Fruit fly (Drosophila melanogaster): Measurements from ENCODE around the gene CG14452.
A peak's percentile ranks its signal among the peaks of the same experiment; 100 is the strongest.
"Not testable (repeated sequence)": the region's sequence is repeated elsewhere in the genome, so short reads cannot be mapped to it uniquely, and the experiment has no call there.

The CG14452 gene

dm6 chr3L:22717137-22717767 is 21.5 kb downstream of the CG14452 start, which contains the start of the genes ArfGAP3 and CG32452:
ArfGAP3 (minus strand) TSS chr3L:22717577.
CG32452 (plus strand) TSS chr3L:22717728.
- TF ChIP-seq toe (GFP tag; optimal IDR thresholded peaks at IDR 0.05) (peak; percentile 85), CG7101 (tag; optimal IDR thresholded peaks at IDR 0.05) (peak; percentile 62), CG11617 (GFP tag; optimal IDR thresholded peaks at IDR 0.05) (peak; percentile 69), cic (GFP tag; optimal IDR thresholded peaks at IDR 0.05) (peak; percentile 23), Crg-1 (GFP tag; optimal IDR thresholded peaks at IDR 0.05) (peak; percentile 57), CG33017 (tag; optimal IDR thresholded peaks at IDR 0.05) (peak; percentile 15), bab1 (GFP tag; optimal IDR thresholded peaks at IDR 0.05) (peak; percentile 78), Hr96 (GFP tag; optimal IDR thresholded peaks at IDR 0.05) (peak; percentile 46), CG5204 (GFP tag; optimal IDR thresholded peaks at IDR 0.05) (peak; percentile 79), tj (GFP tag; optimal IDR thresholded peaks at IDR 0.05) (peak; percentile 25), CG1620 (GFP tag; optimal IDR thresholded peaks at IDR 0.05) (peak; percentile 83), pad (GFP tag; optimal IDR thresholded peaks at IDR 0.05) (peak; percentile 48), cnc (optimal IDR thresholded peaks at IDR 0.05) (no peak), Clk (GFP tag; optimal IDR thresholded peaks at IDR 0.05) (peak; percentile 12), CG12768 (GFP tag; optimal IDR thresholded peaks at IDR 0.05) (peak; percentile 59), Mnt (GFP tag; optimal IDR thresholded peaks at IDR 0.05) (peak; percentile 49), kay (GFP tag; ENCODE audit: borderline replicate concordance) (no peak), CG7045 (GFP tag; optimal IDR thresholded peaks at IDR 0.05) (peak; percentile 68), ovo (GFP tag; optimal IDR thresholded peaks at IDR 0.05) (peak; percentile 48), CG14711 (tag; optimal IDR thresholded peaks at IDR 0.05) (peak; percentile 66)

- TF ChIP-seq CG1620, CG7045, Crg-1 (GFP tag; optimal IDR thresholded peaks at IDR 0.05): not testable (repeated sequence)
These were observed 25.0 kb downstream of the CG14452 start, which contains the start of gene mael for dm6 chr3L:22720694-22721270. mael (plus strand) TSS chr3L:22721203.

- TF ChIP-seq Clk (GFP tag; optimal IDR thresholded peaks at IDR 0.05) = no peak
- no peak for TF ChIP-seq CG1620 (GFP tag; optimal IDR thresholded peaks at IDR 0.05)
- TF ChIP-seq tj (GFP tag; optimal IDR thresholded peaks at IDR 0.05) = no peak
- no peak for TF ChIP-seq ovo (GFP tag; optimal IDR thresholded peaks at IDR 0.05)
- no peak for TF ChIP-seq CG7101 (tag; optimal IDR thresholded peaks at IDR 0.05)
- TF ChIP-seq toe (GFP tag; optimal IDR thresholded peaks at IDR 0.05) = no peak
- TF ChIP-seq CG7045 (GFP tag; optimal IDR thresholded peaks at IDR 0.05) = no peak
- TF ChIP-seq CG12768 (GFP tag; optimal IDR thresholded peaks at IDR 0.05) = no peak
- no peak for TF ChIP-seq Mnt (GFP tag; optimal IDR thresholded peaks at IDR 0.05)
- TF ChIP-seq CG33017 (tag; optimal IDR thresholded peaks at IDR 0.05) = no peak
- TF ChIP-seq Crg-1 (GFP tag; optimal IDR thresholded peaks at IDR 0.05) = no peak
These were observed 26.2 kb downstream of the CG14452 start, which contains the start of gene CG14451 for dm6 chr3L:22721991-22722390. CG14451 (minus strand) TSS chr3L:22722091.

dm6 chr3L:22724046-22724771 is 28.5 kb downstream of the CG14452 start:
- TF ChIP-seq Clk (GFP tag; optimal IDR thresholded peaks at IDR 0.05) = no peak
- TF ChIP-seq CG7101 (tag; optimal IDR thresholded peaks at IDR 0.05) = no peak
- TF ChIP-seq pad (GFP tag; optimal IDR thresholded peaks at IDR 0.05) = no peak
- peak; percentile 78 for TF ChIP-seq tj (GFP tag; optimal IDR thresholded peaks at IDR 0.05)

dm6 chr3L:22727739-22728335 is 32.1 kb downstream of the CG14452 start, which contains the start of the genes CG14450 and CG11367:
CG14450 (minus strand) TSS chr3L:22727789.
CG11367 (plus strand) TSS chr3L:22728111.
- TF ChIP-seq kay (GFP tag; ENCODE audit: borderline replicate concordance) = no peak
- TF ChIP-seq CG33017 (tag; optimal IDR thresholded peaks at IDR 0.05) = peak; percentile 19
- TF ChIP-seq Clk (GFP tag; optimal IDR thresholded peaks at IDR 0.05) = no peak
- TF ChIP-seq CG7045 (GFP tag; optimal IDR thresholded peaks at IDR 0.05) = no peak
- TF ChIP-seq cic (GFP tag; optimal IDR thresholded peaks at IDR 0.05) = peak; percentile 40
- no peak for TF ChIP-seq tj (GFP tag; optimal IDR thresholded peaks at IDR 0.05)
- TF ChIP-seq CG5204 (GFP tag; optimal IDR thresholded peaks at IDR 0.05) = peak; percentile 15
- TF ChIP-seq ovo (GFP tag; optimal IDR thresholded peaks at IDR 0.05) = peak; percentile 16
- no peak for TF ChIP-seq Mnt (GFP tag; optimal IDR thresholded peaks at IDR 0.05)
- TF ChIP-seq CG7101 (tag; optimal IDR thresholded peaks at IDR 0.05) = no peak
- TF ChIP-seq Hr96 (GFP tag; optimal IDR thresholded peaks at IDR 0.05) = no peak
- peak; percentile 34 for TF ChIP-seq bab1 (GFP tag; optimal IDR thresholded peaks at IDR 0.05)
- peak; percentile 2 for TF ChIP-seq CG11617 (GFP tag; optimal IDR thresholded peaks at IDR 0.05)
- TF ChIP-seq pad (GFP tag; optimal IDR thresholded peaks at IDR 0.05) = no peak
- TF ChIP-seq CG14711 (tag; optimal IDR thresholded peaks at IDR 0.05) = peak; percentile 26
- peak; percentile 19 for TF ChIP-seq CG12768 (GFP tag; optimal IDR thresholded peaks at IDR 0.05)

- TF ChIP-seq bab1 (GFP tag; optimal IDR thresholded peaks at IDR 0.05) (no peak), kay (GFP tag; ENCODE audit: borderline replicate concordance) (peak; percentile 71)
These were observed 33.7 kb downstream of the CG14452 start, which contains the start of gene CG32454 for dm6 chr3L:22729466-22729865. CG32454 (plus strand) TSS chr3L:22729766.

Measured in whole organism, adult.